In the genomic region with DNA sequence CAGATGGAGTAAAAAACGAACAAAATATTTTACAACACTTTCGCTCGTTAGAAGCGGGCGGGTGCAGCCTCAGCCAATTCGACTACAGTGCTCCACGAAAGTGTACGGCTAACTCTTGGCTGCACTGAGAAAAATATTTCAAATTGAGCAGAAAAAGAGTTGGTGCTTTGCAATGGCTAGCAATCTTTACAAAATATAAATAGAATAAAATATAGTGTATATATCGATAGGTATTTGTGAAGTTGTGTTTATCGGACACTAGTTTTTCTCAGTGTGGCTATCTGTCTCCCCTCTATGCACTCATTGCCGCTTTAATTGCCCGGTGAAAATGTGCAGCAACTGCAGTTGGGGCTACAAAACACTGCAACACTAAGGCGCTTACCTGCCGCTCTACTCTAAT, we compare ENCODE assay signal across 2 fruit fly cellular contexts.
TF ChIP-seq lines count a peak whose summit lies in the region.

No protein-coding gene starts in this region.

TF ChIP-seq in whole organism, embryonic, 481 proteins besides CTCF, POLR2A, EP300 and RAD21 (continued from another document and continues in another):
- no peak for TF ChIP-seq ab (GFP tag; optimal IDR thresholded peaks at IDR 0.05; lab: Kevin White, UChicago)
- TF ChIP-seq tio (GFP tag; optimal IDR thresholded peaks at IDR 0.05; lab: Kevin White, UChicago), result peak; percentile 38
- no peak for TF ChIP-seq Camta (GFP tag; optimal IDR thresholded peaks at IDR 0.05; lab: Kevin White, UChicago)
- TF ChIP-seq Med (GFP tag; lab: Kevin White, UChicago), result peak; percentile 84
- TF ChIP-seq emc (GFP tag; optimal IDR thresholded peaks at IDR 0.05; lab: Kevin White, UChicago), result no peak
- no peak for TF ChIP-seq CG16813 (GFP tag; IDR thresholded peaks at IDR 0.05; lab: Robert Waterston, UW; ENCODE audit: partially characterized antibody)
- no peak for TF ChIP-seq CG2120 (GFP tag; optimal IDR thresholded peaks at IDR 0.05; lab: Kevin White, UChicago)
- TF ChIP-seq Ets65A (GFP tag; lab: Kevin White, UChicago), result no peak
- no peak for TF ChIP-seq tup (GFP tag; optimal IDR thresholded peaks at IDR 0.05; lab: Kevin White, UChicago)
- peak; percentile 23 for TF ChIP-seq bcd (GFP tag; optimal IDR thresholded peaks at IDR 0.05; lab: Kevin White, UChicago)
- TF ChIP-seq CG6175 (GFP tag; IDR thresholded peaks at IDR 0.05; lab: Robert Waterston, UW), result no peak
- no peak for TF ChIP-seq CG1792 (GFP tag; optimal IDR thresholded peaks at IDR 0.05; lab: Kevin White, UChicago)
- TF ChIP-seq Sry-β (GFP tag; optimal IDR thresholded peaks at IDR 0.05; lab: Kevin White, UChicago), result no peak
- no peak for TF ChIP-seq CG6791 (GFP tag; IDR thresholded peaks at IDR 0.05; lab: Robert Waterston, UW; ENCODE audit: partially characterized antibody)
- no peak for TF ChIP-seq CG4282 (GFP tag; optimal IDR thresholded peaks at IDR 0.05; lab: Kevin White, UChicago)
- TF ChIP-seq Xrp1 (GFP tag; IDR thresholded peaks at IDR 0.05; lab: Robert Waterston, UW), result no peak
- TF ChIP-seq sens-2 (GFP tag; IDR thresholded peaks at IDR 0.05; lab: Robert Waterston, UW), result peak; percentile 65; the same call in 1 of the 2 replicates
- TF ChIP-seq CG34224 (GFP tag; IDR thresholded peaks at IDR 0.05; lab: Robert Waterston, UW; ENCODE audit: partially characterized antibody), result no peak
- TF ChIP-seq yki (optimal IDR thresholded peaks at IDR 0.05; lab: Kevin White, UChicago), result no peak
- no peak for TF ChIP-seq ftz-f1 (GFP tag; optimal IDR thresholded peaks at IDR 0.05; lab: Kevin White, UChicago)
- peak; percentile 28 for TF ChIP-seq CG10147 (GFP tag; optimal IDR thresholded peaks at IDR 0.05; lab: Kevin White, UChicago)
- no peak for TF ChIP-seq Scr (GFP tag; IDR thresholded peaks at IDR 0.05; lab: Robert Waterston, UW; ENCODE audit: partially characterized antibody)
- TF ChIP-seq ap (GFP tag; IDR thresholded peaks at IDR 0.05; lab: Robert Waterston, UW), result peak; percentile 54
- TF ChIP-seq CHES-1-like (GFP tag; optimal IDR thresholded peaks at IDR 0.05; lab: Kevin White, UChicago), result no peak
- TF ChIP-seq CG8944 (GFP tag; optimal IDR thresholded peaks at IDR 0.05; lab: Kevin White, UChicago), result no peak
- TF ChIP-seq CG7987 (GFP tag; optimal IDR thresholded peaks at IDR 0.05; lab: Kevin White, UChicago), result no peak
- TF ChIP-seq Atf3 (GFP tag; optimal IDR thresholded peaks at IDR 0.05; lab: Kevin White, UChicago), result no peak
- no peak for TF ChIP-seq hbn (GFP tag; IDR thresholded peaks at IDR 0.05; lab: Robert Waterston, UW; ENCODE audit: partially characterized antibody)
- peak; percentile 50 for TF ChIP-seq CG12219 (GFP tag; optimal IDR thresholded peaks at IDR 0.05; lab: Kevin White, UChicago)
- peak; percentile 40; the same call in 1 of the 2 replicates for TF ChIP-seq sob (GFP tag; IDR thresholded peaks at IDR 0.05; lab: Robert Waterston, UW)
- TF ChIP-seq crol (GFP tag; IDR thresholded peaks at IDR 0.05; lab: Robert Waterston, UW), result no peak
- TF ChIP-seq CG1647 (GFP tag; optimal IDR thresholded peaks at IDR 0.05; lab: Kevin White, UChicago), result peak; percentile 9
- no peak for TF ChIP-seq sima (GFP tag; optimal IDR thresholded peaks at IDR 0.05; lab: Kevin White, UChicago)
- TF ChIP-seq Nf-YA (GFP tag; IDR thresholded peaks at IDR 0.05; lab: Robert Waterston, UW), result 0 out of 2 replicates have a peak, but pooled peaks have one; percentile 53
- TF ChIP-seq Vsx1 (GFP tag; optimal IDR thresholded peaks at IDR 0.05; lab: Kevin White, UChicago), result peak; percentile 44
- peak; percentile 73 for TF ChIP-seq tin (GFP tag; optimal IDR thresholded peaks at IDR 0.05; lab: Kevin White, UChicago)
- TF ChIP-seq zfh2 (GFP tag; optimal IDR thresholded peaks at IDR 0.05; lab: Kevin White, UChicago), result no peak
- no peak for TF ChIP-seq CG3281 (GFP tag; optimal IDR thresholded peaks at IDR 0.05; lab: Kevin White, UChicago)
- TF ChIP-seq Dad (GFP tag; optimal IDR thresholded peaks at IDR 0.05; lab: Kevin White, UChicago), result no peak
- no peak for TF ChIP-seq Gug (GFP tag; IDR thresholded peaks at IDR 0.05; lab: Robert Waterston, UW)
- TF ChIP-seq pan (optimal IDR thresholded peaks at IDR 0.05; lab: Kevin White, UChicago), result no peak
- no peak for TF ChIP-seq pan (GFP tag; optimal IDR thresholded peaks at IDR 0.05 in 1 of 2, IDR thresholded peaks at IDR 0.05 in 1 of 2)
- TF ChIP-seq CG13296 (GFP tag; optimal IDR thresholded peaks at IDR 0.05; lab: Kevin White, UChicago), result no peak
- no peak for TF ChIP-seq HLHmδ (GFP tag; optimal IDR thresholded peaks at IDR 0.05; lab: Kevin White, UChicago)
- TF ChIP-seq CG5180 (GFP tag; optimal IDR thresholded peaks at IDR 0.05; lab: Kevin White, UChicago), result no peak
- TF ChIP-seq CG6272 (GFP tag; IDR thresholded peaks at IDR 0.05; lab: Robert Waterston, UW), result no peak
- TF ChIP-seq gfzf (GFP tag; optimal IDR thresholded peaks at IDR 0.05; lab: Kevin White, UChicago), result no peak
- no peak for TF ChIP-seq pum (GFP tag; optimal IDR thresholded peaks at IDR 0.05; lab: Kevin White, UChicago)
- no peak for TF ChIP-seq CG11093 (GFP tag; IDR thresholded peaks at IDR 0.05; lab: Robert Waterston, UW)
- TF ChIP-seq CG14860 (GFP tag; IDR thresholded peaks at IDR 0.05; lab: Robert Waterston, UW; ENCODE audit: partially characterized antibody), result no peak
- no peak for TF ChIP-seq chinmo (GFP tag; IDR thresholded peaks at IDR 0.05; lab: Robert Waterston, UW; ENCODE audit: partially characterized antibody)
- TF ChIP-seq CG34422 (GFP tag; IDR thresholded peaks at IDR 0.05; lab: Robert Waterston, UW), result no peak
- peak; percentile 49 for TF ChIP-seq wor (GFP tag; IDR thresholded peaks at IDR 0.05; lab: Robert Waterston, UW)
- TF ChIP-seq gro (GFP tag; optimal IDR thresholded peaks at IDR 0.05; lab: Kevin White, UChicago), result no peak
- peak; percentile 44 for TF ChIP-seq CG4854 (GFP tag; optimal IDR thresholded peaks at IDR 0.05; lab: Kevin White, UChicago)
- TF ChIP-seq CG10959 (GFP tag; IDR thresholded peaks at IDR 0.05; lab: Robert Waterston, UW), result peak; percentile 79
- TF ChIP-seq Mad (GFP tag; optimal IDR thresholded peaks at IDR 0.05; lab: Kevin White, UChicago), result no peak
- TF ChIP-seq CG10267 (tag; optimal IDR thresholded peaks at IDR 0.05; lab: Kevin White, UChicago), result peak; percentile 18
- no peak for TF ChIP-seq CG10654 (GFP tag; optimal IDR thresholded peaks at IDR 0.05; lab: Kevin White, UChicago)
- TF ChIP-seq bbx (GFP tag; IDR thresholded peaks at IDR 0.05; lab: Robert Waterston, UW; ENCODE audit: partially characterized antibody), result no peak
- TF ChIP-seq CG6689 (GFP tag; IDR thresholded peaks at IDR 0.05; lab: Robert Waterston, UW), result no peak
- no peak for TF ChIP-seq schlank (tag; optimal IDR thresholded peaks at IDR 0.05; lab: Kevin White, UChicago)
- TF ChIP-seq CG16779 (GFP tag; IDR thresholded peaks at IDR 0.05; lab: Robert Waterston, UW), result no peak
- TF ChIP-seq fru (optimal IDR thresholded peaks at IDR 0.05; lab: Kevin White, UChicago), result no peak
- TF ChIP-seq CG4404 (GFP tag; IDR thresholded peaks at IDR 0.05; lab: Robert Waterston, UW), result no peak

TF ChIP-seq in whole organism, prepupa, 60 proteins besides CTCF, POLR2A, EP300 and RAD21 (continued from another document):
- TF ChIP-seq lz (GFP tag; optimal IDR thresholded peaks at IDR 0.05; lab: Kevin White, UChicago) (no peak), ss (GFP tag; optimal IDR thresholded peaks at IDR 0.05; lab: Kevin White, UChicago) (no peak), Hr4 (GFP tag; optimal IDR thresholded peaks at IDR 0.05; lab: Kevin White, UChicago) (peak; percentile 93), OdsH (GFP tag; optimal IDR thresholded peaks at IDR 0.05; lab: Kevin White, UChicago) (peak; percentile 72), fd85E (GFP tag; optimal IDR thresholded peaks at IDR 0.05; lab: Kevin White, UChicago) (no peak), Sox14 (GFP tag; optimal IDR thresholded peaks at IDR 0.05; lab: Kevin White, UChicago) (no peak), CG10669 (GFP tag; optimal IDR thresholded peaks at IDR 0.05; lab: Kevin White, UChicago) (no peak), acj6 (GFP tag; optimal IDR thresholded peaks at IDR 0.05; lab: Kevin White, UChicago) (peak; percentile 28), CG8319 (GFP tag; optimal IDR thresholded peaks at IDR 0.05; lab: Kevin White, UChicago) (no peak), CG11762 (GFP tag; optimal IDR thresholded peaks at IDR 0.05; lab: Kevin White, UChicago; ENCODE audit: insufficient read depth) (no peak), CG6792 (GFP tag; optimal IDR thresholded peaks at IDR 0.05; lab: Kevin White, UChicago) (peak; percentile 23), Sox102F (GFP tag; optimal IDR thresholded peaks at IDR 0.05; lab: Kevin White, UChicago) (no peak), CG15336 (GFP tag; IDR thresholded peaks at IDR 0.05; lab: Robert Waterston, UW) (peak; percentile 92), CG16779 (tag; optimal IDR thresholded peaks at IDR 0.05; lab: Kevin White, UChicago) (no peak), Sox15 (GFP tag; optimal IDR thresholded peaks at IDR 0.05; lab: Kevin White, UChicago) (no peak), CG6854 (GFP tag; optimal IDR thresholded peaks at IDR 0.05; lab: Kevin White, UChicago) (no peak), CG3919 (GFP tag; optimal IDR thresholded peaks at IDR 0.05; lab: Kevin White, UChicago) (peak; percentile 47), dsx (GFP tag; optimal IDR thresholded peaks at IDR 0.05; lab: Kevin White, UChicago; ENCODE audit: poor library complexity, severe bottlenecking) (no peak), topi (GFP tag; optimal IDR thresholded peaks at IDR 0.05; lab: Kevin White, UChicago) (no peak), Eip75B (GFP tag; optimal IDR thresholded peaks at IDR 0.05; lab: Kevin White, UChicago) (no peak), spab (GFP tag; optimal IDR thresholded peaks at IDR 0.05; lab: Kevin White, UChicago) (no peak), esn (GFP tag; optimal IDR thresholded peaks at IDR 0.05; lab: Kevin White, UChicago) (no peak), Smox (GFP tag; optimal IDR thresholded peaks at IDR 0.05; lab: Kevin White, UChicago) (no peak), CG31627 (GFP tag; optimal IDR thresholded peaks at IDR 0.05; lab: Kevin White, UChicago) (no peak), fkh (GFP tag; optimal IDR thresholded peaks at IDR 0.05; lab: Kevin White, UChicago) (no peak), salr (GFP tag; optimal IDR thresholded peaks at IDR 0.05; lab: Kevin White, UChicago) (peak in 1 of 2 experiments; percentile 44), Hr39 (GFP tag; optimal IDR thresholded peaks at IDR 0.05; lab: Kevin White, UChicago) (no peak), vri (GFP tag; optimal IDR thresholded peaks at IDR 0.05; lab: Kevin White, UChicago) (no peak), svp (GFP tag; lab: Kevin White, UChicago) (peak; percentile 21), Met (GFP tag; optimal IDR thresholded peaks at IDR 0.05; lab: Kevin White, UChicago) (no peak), Eip93F (GFP tag; optimal IDR thresholded peaks at IDR 0.05; lab: Kevin White, UChicago) (no peak), CG32006 (GFP tag; optimal IDR thresholded peaks at IDR 0.05; lab: Kevin White, UChicago) (peak; percentile 94), Hr38 (GFP tag; optimal IDR thresholded peaks at IDR 0.05; lab: Kevin White, UChicago) (no peak), CG6276 (GFP tag; optimal IDR thresholded peaks at IDR 0.05; lab: Kevin White, UChicago) (peak; percentile 23), Lpt (GFP tag; optimal IDR thresholded peaks at IDR 0.05; lab: Kevin White, UChicago) (peak; percentile 72), dac (GFP tag; optimal IDR thresholded peaks at IDR 0.05; lab: Kevin White, UChicago) (peak; percentile 82)
TF ChIP-seq in whole organism, prepupa: peak in this region for 21.
